Fruit fly (Drosophila melanogaster): ENCODE data around the gene twin.

The twin gene

dm6 chr3R:24264414-24265363 is 42.9 kb upstream of the twin start (continued):
- no peak for TF ChIP-seq esn (GFP tag; optimal IDR thresholded peaks at IDR 0.05)
- no peak for TF ChIP-seq CG6854 (GFP tag; optimal IDR thresholded peaks at IDR 0.05)
- TF ChIP-seq Smox (GFP tag; optimal IDR thresholded peaks at IDR 0.05), result no peak
- no peak for TF ChIP-seq Sox15 (GFP tag; optimal IDR thresholded peaks at IDR 0.05)
- TF ChIP-seq CG32006 (GFP tag; optimal IDR thresholded peaks at IDR 0.05), result no peak
- no peak for TF ChIP-seq fd85E (GFP tag; optimal IDR thresholded peaks at IDR 0.05)
- TF ChIP-seq Eip93F (GFP tag; optimal IDR thresholded peaks at IDR 0.05), result no peak
- no peak for TF ChIP-seq Lpt (GFP tag; optimal IDR thresholded peaks at IDR 0.05)
- no peak for TF ChIP-seq CG11762 (GFP tag; optimal IDR thresholded peaks at IDR 0.05; ENCODE audit: insufficient read depth)
- no peak for TF ChIP-seq CG8632 (GFP tag; optimal IDR thresholded peaks at IDR 0.05)
- no peak for TF ChIP-seq CG6808 (GFP tag; optimal IDR thresholded peaks at IDR 0.05)
- TF ChIP-seq lz (GFP tag; optimal IDR thresholded peaks at IDR 0.05), result no peak
- peak; percentile 63 for TF ChIP-seq svp (GFP tag)
- TF ChIP-seq vri (GFP tag; optimal IDR thresholded peaks at IDR 0.05), result peak; percentile 27
- TF ChIP-seq CG6792 (GFP tag; optimal IDR thresholded peaks at IDR 0.05), result no peak
- no peak for TF ChIP-seq CG31627 (GFP tag; optimal IDR thresholded peaks at IDR 0.05)
- TF ChIP-seq CG8319 (GFP tag; optimal IDR thresholded peaks at IDR 0.05), result no peak
- TF ChIP-seq eg (GFP tag; IDR thresholded peaks at IDR 0.05), result no peak
- no peak for TF ChIP-seq achi (GFP tag; optimal IDR thresholded peaks at IDR 0.05)
- TF ChIP-seq Sox102F (GFP tag; optimal IDR thresholded peaks at IDR 0.05), result no peak
- TF ChIP-seq Eip78C (GFP tag), result peak; percentile 69
- no peak for TF ChIP-seq CG10631 (GFP tag; optimal IDR thresholded peaks at IDR 0.05)
- TF ChIP-seq CG8119 (GFP tag; IDR thresholded peaks at IDR 0.05), result no peak
- TF ChIP-seq Eip75B (GFP tag; optimal IDR thresholded peaks at IDR 0.05), result no peak
- no peak for TF ChIP-seq Hr39 (GFP tag; optimal IDR thresholded peaks at IDR 0.05)
- peak; percentile 4 for TF ChIP-seq CG3919 (GFP tag; optimal IDR thresholded peaks at IDR 0.05)
- peak; percentile 59 for TF ChIP-seq fkh (GFP tag; optimal IDR thresholded peaks at IDR 0.05)
- no peak for TF ChIP-seq dac (GFP tag; optimal IDR thresholded peaks at IDR 0.05)
- no peak for TF ChIP-seq CG11294 (GFP tag; IDR thresholded peaks at IDR 0.05)
- no peak for TF ChIP-seq Ets21C (GFP tag; optimal IDR thresholded peaks at IDR 0.05)
- TF ChIP-seq topi (GFP tag; optimal IDR thresholded peaks at IDR 0.05), result no peak
- TF ChIP-seq Gug (GFP tag; IDR thresholded peaks at IDR 0.05), result no peak
- no peak for TF ChIP-seq acj6 (GFP tag; optimal IDR thresholded peaks at IDR 0.05)

- TF ChIP-seq CG7368 (GFP tag; optimal IDR thresholded peaks at IDR 0.05) (no peak), spab (GFP tag; optimal IDR thresholded peaks at IDR 0.05) (no peak), eg (GFP tag; IDR thresholded peaks at IDR 0.05) (0 out of 3 replicates have a peak, but pooled peaks have one; percentile 28), OdsH (GFP tag; optimal IDR thresholded peaks at IDR 0.05) (peak; percentile 20), lz (GFP tag; optimal IDR thresholded peaks at IDR 0.05) (peak; percentile 20), Eip78C (GFP tag) (peak; percentile 72), CG6792 (GFP tag; optimal IDR thresholded peaks at IDR 0.05) (no peak), Sox102F (GFP tag; optimal IDR thresholded peaks at IDR 0.05) (no peak), CG10631 (GFP tag; optimal IDR thresholded peaks at IDR 0.05) (peak; percentile 27), achi (GFP tag; optimal IDR thresholded peaks at IDR 0.05) (peak; percentile 6), topi (GFP tag; optimal IDR thresholded peaks at IDR 0.05) (peak; percentile 16), CG8319 (GFP tag; optimal IDR thresholded peaks at IDR 0.05) (no peak), Ets96B (tag; optimal IDR thresholded peaks at IDR 0.05) (peak; percentile 41), salr (GFP tag; optimal IDR thresholded peaks at IDR 0.05) (peak in 1 of 2 experiments; percentile 13), CG3919 (GFP tag; optimal IDR thresholded peaks at IDR 0.05) (no peak), Met (GFP tag; optimal IDR thresholded peaks at IDR 0.05) (peak; percentile 36), Sox14 (GFP tag; optimal IDR thresholded peaks at IDR 0.05) (no peak), svp (GFP tag) (peak; percentile 69), CG31627 (GFP tag; optimal IDR thresholded peaks at IDR 0.05) (peak; percentile 26), Sox15 (GFP tag; optimal IDR thresholded peaks at IDR 0.05) (no peak), dac (GFP tag; optimal IDR thresholded peaks at IDR 0.05) (peak; percentile 27), Ets21C (GFP tag; optimal IDR thresholded peaks at IDR 0.05) (no peak), Eip93F (GFP tag; optimal IDR thresholded peaks at IDR 0.05) (no peak), Lpt (GFP tag; optimal IDR thresholded peaks at IDR 0.05) (peak; percentile 14), CG1621 (tag; optimal IDR thresholded peaks at IDR 0.05) (no peak), CG9139 (GFP tag; optimal IDR thresholded peaks at IDR 0.05) (no peak), CG10669 (GFP tag; optimal IDR thresholded peaks at IDR 0.05) (peak; percentile 34), Hr4 (GFP tag; optimal IDR thresholded peaks at IDR 0.05) (peak; percentile 61), Gug (GFP tag; IDR thresholded peaks at IDR 0.05) (no peak), Hr39 (GFP tag; optimal IDR thresholded peaks at IDR 0.05) (peak; percentile 7), CG6163 (GFP tag; IDR thresholded peaks at IDR 0.05) (no peak)
Measured at dm6 chr3R:24263588-24264413, 42.0 kb upstream of the twin start.
